Worm (Caenorhabditis elegans) whole organism, young adult: ENCODE results near the gene ogt-1.
A peak's percentile ranks its signal among the peaks of the same experiment; 100 is the strongest.

ENCODE experiments used
- B0336.3 ChIP-seq: fragments of 200-800 bp; sonication (Bioruptor generic); IDR thresholded peaks from 2 replicates; pipeline ENCODE4 v1.3.6; 2022; ENCODE audit warnings: missing genetic modification characterization, missing compliant biosample characterization
- C06A6.2 ChIP-seq: fragments of 200-800 bp; sonication (Bioruptor generic); conservative IDR thresholded peaks from 2 replicates; pipeline ENCODE4 v1.3.6; 2022; ENCODE audit warnings: missing genetic modification characterization, missing compliant biosample characterization
- C17E4.6 ChIP-seq: fragments of 200-800 bp; sonication (Bioruptor generic); IDR thresholded peaks from 2 replicates; pipeline ENCODE4 v1.3.6; 2022; ENCODE audit warnings: missing genetic modification reagents, missing genetic modification characterization, missing compliant biosample characterization
- D2030.7 ChIP-seq: fragments of 200-800 bp; sonication (Bioruptor generic); IDR thresholded peaks from 2 replicates; pipeline ENCODE4 v1.3.6; 2022; ENCODE audit warnings: missing genetic modification reagents, missing genetic modification characterization, missing compliant biosample characterization
- F10E7.11 ChIP-seq: sonication (generic microtip); optimal IDR thresholded peaks from 2 replicates; lab custom pipeline; 2017; ENCODE audit warnings: mild to moderate bottlenecking, missing genetic modification characterization, moderate library complexity, missing compliant biosample characterization
- F33H1.4 ChIP-seq: fragments of 200-800 bp; sonication (Bioruptor generic); IDR thresholded peaks from 2 replicates; pipeline ENCODE4 v1.3.6; 2022; ENCODE audit warnings: missing genetic modification reagents, missing genetic modification characterization, missing compliant biosample characterization
- F37B4.10 ChIP-seq: fragments of 200-800 bp; sonication (Bioruptor generic); IDR thresholded peaks from 2 replicates; pipeline ENCODE4 v1.3.6; 2022; ENCODE audit warnings: missing genetic modification characterization, missing compliant biosample characterization
- F39B2.1 ChIP-seq: fragments of 200-800 bp; sonication (Bioruptor generic); IDR thresholded peaks from 2 replicates; pipeline ENCODE4 v1.3.6; 2022; ENCODE audit warnings: missing genetic modification reagents, missing genetic modification characterization, missing compliant biosample characterization
- F55B11.4 ChIP-seq: sonication (generic microtip); optimal IDR thresholded peaks from 2 replicates; lab custom pipeline; 2016; ENCODE audit warnings: missing compliant biosample characterization, missing genetic modification characterization, borderline replicate concordance; ENCODE audit not compliant: insufficient read depth
- F57C9.4 ChIP-seq: sonication (generic microtip); optimal IDR thresholded peaks from 2 replicates; lab custom pipeline; 2017; ENCODE audit warnings: mild to moderate bottlenecking, missing genetic modification characterization, missing compliant biosample characterization
- K12H6.12 ChIP-seq: fragments of 200-800 bp; sonication (Bioruptor generic); optimal IDR thresholded peaks from 2 replicates; lab custom pipeline; 2018; ENCODE audit warnings: mild to moderate bottlenecking, missing genetic modification characterization, missing compliant biosample characterization
- Y67H2A.10 ChIP-seq: fragments of 200-800 bp; sonication (Bioruptor generic); conservative IDR thresholded peaks from 2 replicates; pipeline ENCODE4 v1.3.6; 2022; ENCODE audit warnings: missing genetic modification reagents, missing genetic modification characterization, missing compliant biosample characterization
- Y95B8A.8 ChIP-seq: fragments of 200-800 bp; sonication (Bioruptor generic); IDR thresholded peaks from 2 replicates; pipeline ENCODE4 v1.3.6; 2022; ENCODE audit warnings: missing genetic modification reagents, missing genetic modification characterization, missing compliant biosample characterization
- akir-1 ChIP-seq: fragments of 200-800 bp; sonication (Bioruptor generic); optimal IDR thresholded peaks from 2 replicates; lab custom pipeline; 2018; ENCODE audit warnings: mild to moderate bottlenecking, missing genetic modification characterization, moderate library complexity, missing compliant biosample characterization
- atf-7 ChIP-seq: sonication (generic microtip); optimal IDR thresholded peaks from 2 replicates; lab custom pipeline; 2017; ENCODE audit warnings: mild to moderate bottlenecking, missing genetic modification characterization, missing compliant biosample characterization
- athp-1 ChIP-seq: sonication (generic microtip); optimal IDR thresholded peaks from 2 replicates; lab custom pipeline; 2017; ENCODE audit warnings: mild to moderate bottlenecking, missing genetic modification characterization, missing compliant biosample characterization
- attf-6 ChIP-seq: fragments of 200-800 bp; sonication (Bioruptor generic); IDR thresholded peaks from 2 replicates; pipeline ENCODE4 v1.3.6; 2022; ENCODE audit warnings: missing genetic modification reagents, missing genetic modification characterization, missing compliant biosample characterization
- bed-1 ChIP-seq: fragments of 200-800 bp; sonication (Bioruptor generic); IDR thresholded peaks from 2 replicates; pipeline ENCODE4 v1.3.6; 2022; ENCODE audit warnings: missing genetic modification reagents, missing genetic modification characterization, missing compliant biosample characterization
- ccch-3 ChIP-seq: fragments of 200-800 bp; sonication (Bioruptor generic); optimal IDR thresholded peaks from 2 replicates; lab custom pipeline; 2018; ENCODE audit warnings: mild to moderate bottlenecking, missing genetic modification characterization, missing compliant biosample characterization
- cebp-2 ChIP-seq: fragments of 200-800 bp; sonication (Bioruptor generic); IDR thresholded peaks from 2 replicates; pipeline ENCODE4 v1.3.6; 2022; ENCODE audit warnings: missing genetic modification characterization, missing compliant biosample characterization
- ceh-100 ChIP-seq: fragments of 200-800 bp; sonication (Bioruptor generic); IDR thresholded peaks from 2 replicates; pipeline ENCODE4 v1.3.6; 2022; ENCODE audit warnings: missing genetic modification reagents, missing genetic modification characterization, missing compliant biosample characterization
- ceh-58 ChIP-seq: fragments of 200-800 bp; sonication (Bioruptor generic); IDR thresholded peaks from 2 replicates; pipeline ENCODE4 v1.3.6; 2022; ENCODE audit warnings: missing genetic modification characterization, missing compliant biosample characterization
- chd-7 ChIP-seq: sonication (generic microtip); optimal IDR thresholded peaks from 2 replicates; lab custom pipeline; 2016; ENCODE audit warnings: mild to moderate bottlenecking, missing genetic modification characterization, moderate library complexity, missing compliant biosample characterization
- dpff-1 ChIP-seq: sonication (generic microtip); optimal IDR thresholded peaks from 2 replicates; lab custom pipeline; 2017; ENCODE audit warnings: mild to moderate bottlenecking, missing genetic modification characterization, missing compliant biosample characterization
- efl-1 ChIP-seq: fragments of 150-350 bp; optimal IDR thresholded peaks from 2 replicates; lab custom pipeline; 2014; ENCODE audit warnings: missing biosample characterization, missing genetic modification reagents, missing genetic modification characterization
- egl-44 ChIP-seq: fragments of 200-800 bp; sonication (Bioruptor generic); IDR thresholded peaks from 2 replicates; pipeline ENCODE4 v1.3.6; 2022; ENCODE audit warnings: missing genetic modification reagents, missing genetic modification characterization, missing compliant biosample characterization
- ekl-4 ChIP-seq: fragments of 200-800 bp; sonication (Bioruptor generic); IDR thresholded peaks from 2 replicates; pipeline ENCODE4 v1.3.6; 2022; ENCODE audit warnings: missing genetic modification reagents, missing genetic modification characterization, missing compliant biosample characterization
- hsf-1 ChIP-seq: fragments of 200-800 bp; sonication (Bioruptor generic); IDR thresholded peaks from 2 replicates; pipeline ENCODE4 v1.3.6; 2022; ENCODE audit warnings: missing genetic modification reagents, missing genetic modification characterization, missing compliant biosample characterization
- lin-26 ChIP-seq: fragments of 200-800 bp; sonication (Bioruptor generic); IDR thresholded peaks from 2 replicates; pipeline ENCODE4 v1.3.6; 2022; ENCODE audit warnings: missing genetic modification reagents, missing genetic modification characterization, missing compliant biosample characterization
- nfya-1 ChIP-seq: sonication (generic microtip); optimal IDR thresholded peaks from 2 replicates; lab custom pipeline; 2017; ENCODE audit warnings: antibody characterized with exemption, missing compliant biosample characterization, missing genetic modification characterization, borderline replicate concordance; ENCODE audit not compliant: insufficient read depth
- nfyb-1 ChIP-seq: fragments of 200-800 bp; sonication (Bioruptor generic); IDR thresholded peaks from 2 replicates; pipeline ENCODE4 v1.3.6; 2022; ENCODE audit warnings: missing genetic modification reagents, missing genetic modification characterization, missing compliant biosample characterization
- nhr-120 ChIP-seq: fragments of 200-800 bp; sonication (Bioruptor generic); IDR thresholded peaks from 2 replicates; pipeline ENCODE4 v1.3.6; 2022; ENCODE audit warnings: missing genetic modification characterization, missing compliant biosample characterization
- nhr-90 ChIP-seq: sonication (generic microtip); optimal IDR thresholded peaks from 2 replicates; lab custom pipeline; 2016; ENCODE audit warnings: missing genotype, mild to moderate bottlenecking, missing genetic modification characterization, missing compliant biosample characterization
- rcor-1 ChIP-seq: fragments of 200-800 bp; sonication (Bioruptor generic); IDR thresholded peaks from 2 replicates; pipeline ENCODE4 v1.3.6; 2022; ENCODE audit warnings: missing genetic modification reagents, missing genetic modification characterization, missing compliant biosample characterization
- repo-1 ChIP-seq: sonication (generic microtip); optimal IDR thresholded peaks from 2 replicates; lab custom pipeline; 2017; ENCODE audit warnings: mild to moderate bottlenecking, missing genetic modification characterization, missing compliant biosample characterization
- rpc-1 ChIP-seq, 2 experiments: fragments of 150-350 bp in 1 of 2; sonication (generic microtip) in 1 of 2; optimal IDR thresholded peaks; 2 replicates each; lab custom pipeline; 2014 to 2018; ENCODE audit warnings: missing biosample characterization in 1 of 2, missing genetic modification characterization in 1 of 2, missing genetic modification reagents in 1 of 2, missing genotype in 1 of 2
- sdz-38 ChIP-seq: sonication (generic microtip); optimal IDR thresholded peaks from 2 replicates; lab custom pipeline; 2016; ENCODE audit warnings: missing genotype, missing genetic modification characterization, missing compliant biosample characterization
- snpc-1.1 ChIP-seq: sonication (generic microtip); optimal IDR thresholded peaks from 2 replicates; lab custom pipeline; 2017; ENCODE audit warnings: missing genetic modification characterization, mild to moderate bottlenecking, missing compliant biosample characterization, antibody characterized with exemption, moderate library complexity, missing genotype, missing genetic modification reagents; ENCODE audit not compliant: insufficient read depth
- snpc-4 ChIP-seq, 5 experiments: fragments of 150-350 bp in 1 of 5; sonication (generic microtip) in 4 of 5; optimal IDR thresholded peaks; 2 replicates each; lab custom pipeline; 2014 to 2018; ENCODE audit warnings: missing genetic modification characterization in 5 of 5, missing biosample characterization in 3 of 5, antibody characterized with exemption in 2 of 5, mild to moderate bottlenecking in 2 of 5, missing compliant biosample characterization in 2 of 5, missing genotype in 2 of 5, moderate library complexity in 2 of 5, missing genetic modification reagents in 1 of 5
- somi-1 ChIP-seq: fragments of 200-800 bp; sonication (Bioruptor generic); optimal IDR thresholded peaks from 2 replicates; lab custom pipeline; 2018; ENCODE audit warnings: mild to moderate bottlenecking, missing genetic modification characterization, missing compliant biosample characterization
- tbx-9 ChIP-seq: sonication (generic microtip); optimal IDR thresholded peaks from 2 replicates; lab custom pipeline; 2016; ENCODE audit warnings: borderline replicate concordance, missing genetic modification characterization, inconsistent platforms, missing compliant biosample characterization
- tlf-1 ChIP-seq: fragments of 200-800 bp; sonication (Bioruptor generic); optimal IDR thresholded peaks from 2 replicates; lab custom pipeline; 2018; ENCODE audit warnings: mild to moderate bottlenecking, missing genetic modification characterization, missing compliant biosample characterization
- xnd-1 ChIP-seq: sonication (generic microtip); optimal IDR thresholded peaks from 2 replicates; lab custom pipeline; 2016; ENCODE audit warnings: missing genotype, missing genetic modification reagents, missing genetic modification characterization, missing compliant biosample characterization
- zfh-2 ChIP-seq: fragments of 200-800 bp; sonication (Bioruptor generic); conservative IDR thresholded peaks from 2 replicates; pipeline ENCODE4 v1.3.6; 2022; ENCODE audit warnings: missing genetic modification reagents, missing genetic modification characterization, missing compliant biosample characterization
- ztf-26 ChIP-seq: sonication (generic microtip); optimal IDR thresholded peaks from 2 replicates; lab custom pipeline; 2017; ENCODE audit warnings: missing genetic modification characterization, missing compliant biosample characterization
- ztf-3 ChIP-seq: fragments of 200-800 bp; sonication (Bioruptor generic); optimal IDR thresholded peaks from 2 replicates; lab custom pipeline; 2018; ENCODE audit warnings: mild to moderate bottlenecking, missing genetic modification characterization, missing compliant biosample characterization

Gene ogt-1

DNA sequence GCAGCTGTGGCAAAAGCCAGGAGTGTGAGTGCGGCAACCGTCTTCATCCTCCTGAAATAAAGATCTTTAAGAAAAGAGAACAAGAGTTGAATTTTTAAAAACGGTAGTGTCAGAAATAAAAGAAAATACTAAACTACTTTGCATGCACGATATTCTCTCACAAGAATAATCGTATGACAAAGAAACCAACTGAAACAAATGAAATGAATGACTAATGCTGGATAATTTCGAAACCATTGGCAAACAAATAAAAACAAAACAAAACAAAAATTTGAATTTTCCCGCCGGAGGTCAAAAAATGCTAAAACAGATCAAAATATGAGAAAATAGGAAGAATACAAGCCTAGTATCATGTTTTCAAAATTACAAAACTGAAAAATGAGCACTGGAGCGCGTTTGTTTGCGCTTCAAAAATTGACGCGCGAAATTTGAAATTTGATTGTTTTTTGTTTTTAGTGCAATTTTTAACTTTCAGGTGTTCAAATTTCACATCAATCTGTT lies 49.6 kb downstream of the ogt-1 start, which contains the start of gene cpg-2 (continued):
- TF ChIP-seq dpff-1 (tag; lab: Kevin White, UChicago) (no peak), K12H6.12 (tag; lab: Kevin White, UChicago) (no peak), F37B4.10 (GFP tag; lab: Robert Waterston, UW) (no peak), rcor-1 (peak; percentile 91), ceh-58 (no peak), hsf-1 (GFP tag; lab: Robert Waterston, UW) (peak; percentile 86), Y67H2A.10 (GFP tag; lab: Robert Waterston, UW) (no peak), F39B2.1 (GFP tag; lab: Robert Waterston, UW) (no peak), somi-1 (GFP tag; lab: Kevin White, UChicago) (no peak), atf-7 (no peak), tlf-1 (peak; percentile 90), F55B11.4 (tag; lab: Kevin White, UChicago) (no peak), akir-1 (no peak), ekl-4 (peak; percentile 81), xnd-1 (peak; percentile 97), C17E4.6 (peak; percentile 78; the same call in 1 of the 2 replicates), ztf-26 (tag; lab: Kevin White, UChicago) (no peak), snpc-4 (GFP tag; optimal IDR thresholded peaks at IDR 0.05; lab: Kevin White, UChicago) (peak; percentile 58), snpc-4 (tag; optimal IDR thresholded peaks at IDR 0.05; lab: Kevin White, UChicago) (peak in 3 of 4 experiments; percentile 11 to 62 (median 55)), egl-44 (GFP tag; lab: Robert Waterston, UW) (no peak), nfya-1 (tag; lab: Kevin White, UChicago) (no peak), C06A6.2 (GFP tag; lab: Robert Waterston, UW) (no peak), ccch-3 (GFP tag; lab: Kevin White, UChicago) (no peak), F10E7.11 (tag; lab: Kevin White, UChicago) (no peak), nfyb-1 (GFP tag; lab: Robert Waterston, UW) (peak; percentile 57; the same call in 1 of the 2 replicates), Y95B8A.8 (peak; percentile 84), B0336.3 (GFP tag; lab: Robert Waterston, UW) (peak; percentile 79), zfh-2 (GFP tag; lab: Robert Waterston, UW) (no peak), D2030.7 (GFP tag; lab: Robert Waterston, UW) (peak; percentile 98), ztf-3 (GFP tag; lab: Kevin White, UChicago) (no peak), sdz-38 (tag; lab: Kevin White, UChicago) (no peak), bed-1 (GFP tag; lab: Robert Waterston, UW) (no peak), cebp-2 (GFP tag; lab: Robert Waterston, UW) (no peak), snpc-1.1 (tag; lab: Kevin White, UChicago) (peak; percentile 82)
- TF ChIP-seq, all 124 proteins: peak for 44

DNA sequence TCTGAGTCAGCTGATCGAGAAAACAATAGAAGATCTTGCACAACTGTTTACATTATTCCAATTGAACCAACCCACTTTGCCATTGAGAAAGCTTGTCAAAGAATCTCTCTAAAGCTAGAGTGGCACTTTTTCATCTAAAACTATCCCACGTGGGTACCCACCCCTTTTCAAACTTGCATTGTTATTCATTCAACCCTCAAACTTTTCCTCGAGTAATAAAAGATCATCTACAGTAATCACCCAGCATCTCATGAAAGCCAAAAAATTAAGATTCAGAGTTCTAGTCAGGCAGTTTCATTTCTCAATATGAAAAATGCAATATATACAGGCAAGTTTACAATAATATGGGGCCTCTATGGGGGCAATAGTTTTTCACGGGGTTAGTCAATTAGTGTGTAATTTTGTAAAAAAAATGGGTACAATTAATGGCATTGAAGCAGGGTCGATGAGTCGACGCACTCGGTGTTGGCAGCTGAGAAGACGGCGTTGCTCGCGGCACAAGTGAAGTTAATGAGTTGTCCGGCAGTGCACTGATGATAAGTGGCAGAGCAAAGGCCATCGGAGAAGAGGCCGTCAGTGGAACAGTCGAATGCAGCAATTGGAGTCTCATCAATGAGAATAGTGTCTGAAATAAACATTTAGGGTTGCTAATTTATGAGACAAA lies 51.7 kb downstream of the ogt-1 start:
- TF ChIP-seq F33H1.4 (GFP tag; lab: Robert Waterston, UW) (peak; percentile 35), ceh-58 (peak; percentile 62; the same call in 1 of the 2 replicates), repo-1 (tag; lab: Kevin White, UChicago) (peak; percentile 43), F10E7.11 (tag; lab: Kevin White, UChicago) (peak; percentile 70), lin-26 (peak; percentile 82), rpc-1 (optimal IDR thresholded peaks at IDR 0.05; lab: Kevin White, UChicago) (no peak), rpc-1 (tag; optimal IDR thresholded peaks at IDR 0.05; lab: Kevin White, UChicago) (peak; percentile 6), athp-1 (tag; lab: Kevin White, UChicago) (peak; percentile 76), tbx-9 (tag; lab: Kevin White, UChicago) (no peak), attf-6 (peak; percentile 90), snpc-4 (GFP tag; optimal IDR thresholded peaks at IDR 0.05; lab: Kevin White, UChicago) (peak; percentile 37), snpc-4 (tag; optimal IDR thresholded peaks at IDR 0.05; lab: Kevin White, UChicago) (peak in 1 of 4 experiments; percentile 71), dpff-1 (tag; lab: Kevin White, UChicago) (no peak), chd-7 (tag; lab: Kevin White, UChicago) (peak; percentile 16), F57C9.4 (tag; lab: Kevin White, UChicago) (no peak), ceh-100 (GFP tag; lab: Robert Waterston, UW) (peak; percentile 35), nhr-120 (GFP tag; lab: Robert Waterston, UW) (no peak), nhr-90 (no peak), akir-1 (no peak), efl-1 (GFP tag; lab: Kevin White, UChicago) (peak; percentile 51), D2030.7 (GFP tag; lab: Robert Waterston, UW) (peak; percentile 86)
